Worm (Caenorhabditis elegans) whole organism, mixed stage, embryonic: ENCODE data around the gene Y48C3A.18.

Experiments
- M03D4.4 ChIP-seq: sonication (generic microtip); optimal IDR thresholded peaks from 2 replicates; lab custom pipeline; 2017; ENCODE audit warnings: mild to moderate bottlenecking, missing genetic modification characterization, missing compliant biosample characterization
- bed-3 ChIP-seq: fragments of 200-800 bp; sonication (Bioruptor generic); optimal IDR thresholded peaks from 3 replicates; lab custom pipeline; 2018; ENCODE audit warnings: mild to moderate bottlenecking, missing genetic modification characterization, moderate library complexity, missing compliant biosample characterization
- blmp-1 ChIP-seq: fragments of 150-350 bp; optimal IDR thresholded peaks from 2 replicates; lab custom pipeline; 2014; ENCODE audit warnings: missing biosample characterization, missing genetic modification characterization
- ceh-39 ChIP-seq: fragments of 150-350 bp; optimal IDR thresholded peaks from 2 replicates; lab custom pipeline; 2014; ENCODE audit warnings: missing biosample characterization, missing genetic modification characterization
- ceh-43 ChIP-seq: fragments of 200-800 bp; sonication (Bioruptor generic); optimal IDR thresholded peaks from 2 replicates; lab custom pipeline; 2018; ENCODE audit warnings: mild to moderate bottlenecking, missing genetic modification characterization, moderate library complexity, missing compliant biosample characterization
- ceh-83 ChIP-seq: fragments of 200-800 bp; sonication (Bioruptor generic); optimal IDR thresholded peaks from 2 replicates; lab custom pipeline; 2018; ENCODE audit warnings: mild to moderate bottlenecking, missing genetic modification characterization, missing compliant biosample characterization
- ces-1 ChIP-seq: fragments of 150-350 bp; optimal IDR thresholded peaks from 2 replicates; lab custom pipeline; 2014; ENCODE audit warnings: missing biosample characterization, missing genetic modification reagents, missing genetic modification characterization
- cnd-1 ChIP-seq: fragments of 200-800 bp; sonication (Bioruptor generic); optimal IDR thresholded peaks from 2 replicates; lab custom pipeline; 2018; ENCODE audit warnings: mild to moderate bottlenecking, missing genetic modification characterization, missing compliant biosample characterization
- drap-1 ChIP-seq: fragments of 200-800 bp; sonication (Bioruptor generic); optimal IDR thresholded peaks from 3 replicates; lab custom pipeline; 2018; ENCODE audit warnings: mild to moderate bottlenecking, missing genetic modification characterization, missing compliant biosample characterization
- elt-1 ChIP-seq: sonication (generic microtip); optimal IDR thresholded peaks from 2 replicates; lab custom pipeline; 2017; ENCODE audit warnings: missing genetic modification characterization, mild to moderate bottlenecking, missing compliant biosample characterization, antibody characterized with exemption, moderate library complexity, borderline replicate concordance; ENCODE audit not compliant: insufficient read depth
- elt-3 ChIP-seq: fragments of 150-350 bp; optimal IDR thresholded peaks from 2 replicates; lab custom pipeline; 2014; ENCODE audit warnings: missing biosample characterization, missing genetic modification characterization
- flh-1 ChIP-seq: fragments of 200-800 bp; sonication (Bioruptor generic); optimal IDR thresholded peaks from 2 replicates; lab custom pipeline; 2018; ENCODE audit warnings: mild to moderate bottlenecking, missing genetic modification characterization, moderate library complexity, missing compliant biosample characterization
- ham-2 ChIP-seq: fragments of 200-800 bp; sonication (Bioruptor generic); optimal IDR thresholded peaks from 2 replicates; lab custom pipeline; 2018; ENCODE audit warnings: mild to moderate bottlenecking, missing genetic modification characterization, missing compliant biosample characterization
- hlh-1 ChIP-seq: fragments of 150-350 bp; optimal IDR thresholded peaks from 2 replicates; lab custom pipeline; 2014; ENCODE audit warnings: missing biosample characterization, missing genetic modification reagents, missing genetic modification characterization
- lin-13 ChIP-seq: fragments of 150-350 bp; optimal IDR thresholded peaks from 2 replicates; lab custom pipeline; 2014; ENCODE audit warnings: missing biosample characterization, missing genetic modification characterization
- lin-32 ChIP-seq: fragments of 200-800 bp; sonication (Bioruptor generic); optimal IDR thresholded peaks from 2 replicates; lab custom pipeline; 2018; ENCODE audit warnings: mild to moderate bottlenecking, missing genetic modification characterization, missing compliant biosample characterization
- lsy-2 ChIP-seq: fragments of 150-350 bp; optimal IDR thresholded peaks from 2 replicates; lab custom pipeline; 2014; ENCODE audit warnings: missing biosample characterization, missing genetic modification characterization
- mab-5 ChIP-seq: fragments of 150-350 bp; optimal IDR thresholded peaks from 2 replicates; lab custom pipeline; 2014; ENCODE audit warnings: missing biosample characterization, missing genetic modification characterization
- mep-1 ChIP-seq: fragments of 150-350 bp; optimal IDR thresholded peaks from 2 replicates; lab custom pipeline; 2017; ENCODE audit warnings: missing biosample characterization, missing genetic modification reagents, missing genetic modification characterization, inconsistent platforms
- mls-2 ChIP-seq: sonication (generic microtip); optimal IDR thresholded peaks from 2 replicates; lab custom pipeline; 2016; ENCODE audit warnings: mild to moderate bottlenecking, missing genetic modification characterization, moderate library complexity, missing compliant biosample characterization
- nhr-12 ChIP-seq: fragments of 150-350 bp; optimal IDR thresholded peaks from 2 replicates; lab custom pipeline; 2014; ENCODE audit warnings: missing biosample characterization, missing genetic modification characterization
- nhr-2 ChIP-seq: fragments of 150-350 bp; optimal IDR thresholded peaks from 2 replicates; lab custom pipeline; 2014; ENCODE audit warnings: missing biosample characterization, missing genetic modification characterization
- nhr-237 ChIP-seq: fragments of 150-350 bp; optimal IDR thresholded peaks from 2 replicates; lab custom pipeline; 2014; ENCODE audit warnings: missing biosample characterization, missing genetic modification characterization
- nhr-28 ChIP-seq: fragments of 150-350 bp; optimal IDR thresholded peaks from 2 replicates; lab custom pipeline; 2014; ENCODE audit warnings: missing biosample characterization, missing genetic modification characterization
- nhr-76 ChIP-seq: sonication (generic microtip); optimal IDR thresholded peaks from 2 replicates; lab custom pipeline; 2017; ENCODE audit warnings: missing biosample characterization, missing genetic modification characterization
- pha-4 ChIP-seq: fragments of 150-350 bp; optimal IDR thresholded peaks from 2 replicates; lab custom pipeline; 2018; ENCODE audit warnings: missing biosample characterization, missing genetic modification reagents, missing genetic modification characterization
- sem-2 ChIP-seq: fragments of 200-800 bp; sonication (Bioruptor generic); optimal IDR thresholded peaks from 2 replicates; lab custom pipeline; 2018; ENCODE audit warnings: mild to moderate bottlenecking, missing genetic modification characterization, missing compliant biosample characterization
- snpc-4 ChIP-seq: fragments of 150-350 bp; optimal IDR thresholded peaks from 2 replicates; lab custom pipeline; 2014; ENCODE audit warnings: missing biosample characterization, missing genetic modification characterization
- sptf-1 ChIP-seq: sonication (generic microtip); optimal IDR thresholded peaks from 2 replicates; lab custom pipeline; 2017; ENCODE audit warnings: mild to moderate bottlenecking, missing genetic modification characterization, moderate library complexity, missing compliant biosample characterization
- tbx-8 ChIP-seq: fragments of 200-800 bp; sonication (Bioruptor generic); optimal IDR thresholded peaks from 2 replicates; lab custom pipeline; 2018; ENCODE audit warnings: mild to moderate bottlenecking, missing genetic modification characterization, moderate library complexity, missing compliant biosample characterization
- unc-120 ChIP-seq: sonication (generic microtip); optimal IDR thresholded peaks from 2 replicates; lab custom pipeline; 2017; ENCODE audit warnings: missing genetic modification characterization, missing compliant biosample characterization; ENCODE audit not compliant: poor library complexity, severe bottlenecking
- unc-39 ChIP-seq: fragments of 150-350 bp; optimal IDR thresholded peaks from 2 replicates; lab custom pipeline; 2014; ENCODE audit warnings: missing biosample characterization, missing genetic modification characterization
- unc-62 ChIP-seq: fragments of 150-350 bp; optimal IDR thresholded peaks from 2 replicates; lab custom pipeline; 2014; ENCODE audit warnings: missing biosample characterization, missing genetic modification reagents, missing genetic modification characterization
- zip-8 ChIP-seq: fragments of 150-350 bp; optimal IDR thresholded peaks from 2 replicates; lab custom pipeline; 2014; ENCODE audit warnings: missing biosample characterization, missing genetic modification characterization
- ztf-11 ChIP-seq: fragments of 150-350 bp; optimal IDR thresholded peaks from 2 replicates; lab custom pipeline; 2014; ENCODE audit warnings: missing biosample characterization, missing genetic modification characterization

The Y48C3A.18 gene

DNA sequence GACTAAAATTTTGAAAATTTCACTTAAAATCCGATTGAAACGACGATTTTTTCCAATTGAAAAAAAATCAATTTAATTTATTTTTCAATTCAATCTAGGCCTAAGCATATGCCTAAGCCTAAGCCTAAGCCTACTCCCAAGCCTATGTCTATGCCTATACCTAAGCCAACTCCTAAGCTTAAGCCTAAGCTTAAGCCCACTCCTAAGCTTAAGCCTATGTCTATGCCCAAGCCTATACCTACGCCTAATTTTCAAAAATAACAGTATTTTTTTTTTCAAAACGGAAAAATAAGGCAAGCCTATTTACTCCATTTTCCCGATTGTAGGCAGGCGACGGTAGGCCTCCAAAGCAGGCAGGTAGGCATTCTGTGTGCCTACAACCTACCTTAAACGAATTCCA is 31.9 kb downstream of the Y48C3A.18 start:
- TF ChIP-seq zip-8 (tag; lab: Kevin White, UChicago), result no peak
- no peak for TF ChIP-seq ceh-43 (GFP tag; lab: Kevin White, UChicago)
- TF ChIP-seq nhr-2 (tag; lab: Kevin White, UChicago), result no peak
- no peak for TF ChIP-seq ham-2 (GFP tag; lab: Kevin White, UChicago)
- TF ChIP-seq pha-4, result no peak
- no peak for TF ChIP-seq cnd-1 (tag; lab: Kevin White, UChicago)
- no peak for TF ChIP-seq ztf-11 (tag; lab: Kevin White, UChicago)
- no peak for TF ChIP-seq drap-1 (GFP tag; lab: Kevin White, UChicago)
- no peak for TF ChIP-seq sptf-1 (tag; lab: Kevin White, UChicago)
- TF ChIP-seq blmp-1 (tag; lab: Kevin White, UChicago), result no peak
- TF ChIP-seq mls-2 (tag; lab: Kevin White, UChicago), result no peak
- no peak for TF ChIP-seq sem-2 (GFP tag; lab: Kevin White, UChicago)
- TF ChIP-seq mab-5 (tag; lab: Kevin White, UChicago), result no peak
- TF ChIP-seq bed-3 (GFP tag; lab: Kevin White, UChicago), result no peak
- TF ChIP-seq nhr-12, result no peak
- no peak for TF ChIP-seq unc-62 (GFP tag; lab: Kevin White, UChicago)
- no peak for TF ChIP-seq nhr-237 (tag; lab: Kevin White, UChicago)

DNA sequence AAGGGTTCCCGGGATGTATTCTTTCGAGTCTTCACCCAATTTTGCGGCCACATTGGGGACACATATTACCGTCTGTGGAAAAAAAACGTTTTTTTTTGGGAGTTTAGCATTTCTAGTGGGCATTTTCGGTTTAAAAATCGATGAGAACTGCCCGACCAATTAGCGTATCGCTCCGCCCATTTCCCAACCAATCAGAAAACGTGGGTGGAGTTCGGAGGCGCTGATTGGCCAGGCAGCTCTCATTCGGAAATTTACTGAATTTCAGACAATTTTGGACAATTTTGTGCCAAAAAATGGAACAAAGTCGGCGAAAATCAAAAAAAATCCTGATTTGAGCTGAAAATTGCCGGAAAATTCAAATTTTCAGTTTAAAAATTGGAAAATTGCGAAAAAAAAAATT is 34.2 kb downstream of the Y48C3A.18 start:
- no peak for TF ChIP-seq nhr-28

DNA sequence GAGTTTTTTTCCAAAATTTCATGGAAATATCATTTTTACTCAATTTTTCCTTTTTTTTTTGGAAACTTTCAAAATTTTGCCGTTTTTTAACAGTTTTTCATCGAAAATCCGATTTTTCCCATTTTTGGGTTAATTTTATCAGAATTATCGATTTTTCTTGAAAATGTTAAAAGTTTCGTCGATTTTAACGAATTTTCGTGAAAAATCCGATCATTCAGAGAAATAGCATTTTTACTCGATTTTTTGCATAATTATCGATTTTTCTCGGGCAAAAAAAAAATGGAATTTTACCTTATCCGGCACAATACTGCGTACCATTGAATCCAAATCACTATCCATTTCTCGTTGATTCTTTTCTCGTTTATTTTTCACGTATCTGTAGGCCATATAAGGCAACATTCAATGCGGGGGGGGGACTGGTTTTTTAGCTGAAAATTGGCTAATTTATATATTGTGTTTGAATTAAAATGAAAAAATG is 34.8 kb downstream of the Y48C3A.18 start, which contains the start of gene tbc-14:
TSS of gene tbc-14 (minus strand) at position 428 of the 478 bp plus-strand sequence.
- TF ChIP-seq sptf-1 (tag; lab: Kevin White, UChicago), result no peak
- no peak for TF ChIP-seq ceh-43 (GFP tag; lab: Kevin White, UChicago)
- no peak for TF ChIP-seq elt-3 (tag; lab: Kevin White, UChicago)
- no peak for TF ChIP-seq unc-120
- TF ChIP-seq ztf-11 (tag; lab: Kevin White, UChicago), result no peak
- TF ChIP-seq pha-4, result no peak
- no peak for TF ChIP-seq M03D4.4 (tag; lab: Kevin White, UChicago)
- no peak for TF ChIP-seq snpc-4 (tag; lab: Kevin White, UChicago)
- TF ChIP-seq unc-62 (GFP tag; lab: Kevin White, UChicago), result no peak
- TF ChIP-seq nhr-76 (tag; lab: Kevin White, UChicago), result no peak
- no peak for TF ChIP-seq nhr-28

DNA sequence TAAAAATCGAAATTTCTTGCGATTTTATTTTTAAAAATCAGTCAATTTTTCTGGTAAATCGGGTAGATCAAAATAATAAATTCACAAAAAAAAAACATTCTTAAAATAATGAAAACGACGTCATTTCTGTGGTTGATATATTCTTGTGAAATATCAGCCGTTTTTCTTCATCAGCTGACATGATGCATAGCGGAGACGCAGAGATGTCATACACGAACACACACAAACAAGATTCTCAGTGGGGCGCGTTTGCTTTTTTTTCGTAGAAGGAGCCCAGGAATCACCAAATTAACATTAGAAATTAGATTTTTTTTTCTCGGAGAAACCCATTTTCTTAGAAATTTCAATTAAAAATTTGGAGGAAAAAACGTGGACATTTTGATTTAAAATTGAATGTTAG is 35.2 kb downstream of the Y48C3A.18 start:
- peak; percentile 37 for TF ChIP-seq ceh-39 (tag; lab: Kevin White, UChicago)
- TF ChIP-seq unc-62 (GFP tag; lab: Kevin White, UChicago), result peak; percentile 38
- peak; percentile 76 for TF ChIP-seq hlh-1 (tag; lab: Kevin White, UChicago)
- peak; percentile 75 for TF ChIP-seq mep-1 (tag; lab: Kevin White, UChicago)
- no peak for TF ChIP-seq tbx-8
- TF ChIP-seq nhr-28, result no peak
- peak; percentile 71 for TF ChIP-seq ces-1
- no peak for TF ChIP-seq cnd-1 (tag; lab: Kevin White, UChicago)
- no peak for TF ChIP-seq mab-5 (tag; lab: Kevin White, UChicago)
- no peak for TF ChIP-seq blmp-1 (tag; lab: Kevin White, UChicago)
- peak; percentile 67 for TF ChIP-seq lsy-2 (tag; lab: Kevin White, UChicago)
- TF ChIP-seq pha-4, result peak; percentile 58
- TF ChIP-seq lin-13 (tag; lab: Kevin White, UChicago), result peak; percentile 68
- TF ChIP-seq nhr-237 (tag; lab: Kevin White, UChicago), result peak; percentile 77
- TF ChIP-seq drap-1 (GFP tag; lab: Kevin White, UChicago), result no peak
- no peak for TF ChIP-seq elt-3 (tag; lab: Kevin White, UChicago)
- TF ChIP-seq sem-2 (GFP tag; lab: Kevin White, UChicago), result no peak
- TF ChIP-seq nhr-2 (tag; lab: Kevin White, UChicago), result no peak
- TF ChIP-seq ceh-83 (GFP tag; lab: Kevin White, UChicago), result no peak

DNA sequence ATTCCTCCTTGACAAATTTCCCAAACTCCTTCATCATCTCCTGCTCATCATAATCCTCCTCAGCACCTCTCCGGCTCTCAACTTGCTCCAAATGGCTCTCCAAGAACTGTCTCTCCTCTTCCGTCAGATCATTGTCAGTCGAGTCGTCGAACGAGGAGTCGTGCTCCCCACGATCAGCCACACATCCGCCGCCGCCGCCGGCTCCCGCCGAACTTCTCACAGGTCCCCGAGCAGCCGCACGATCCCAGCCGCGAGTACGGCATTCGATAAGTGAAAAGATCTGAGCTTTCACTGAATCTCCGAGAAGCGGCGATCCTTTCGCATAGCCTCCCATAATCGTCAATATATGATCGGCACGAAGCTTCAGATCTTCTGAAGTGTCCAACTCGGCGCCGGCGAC is 38.9 kb downstream of the Y48C3A.18 start:
- TF ChIP-seq ceh-43 (GFP tag; lab: Kevin White, UChicago) (no peak), nhr-237 (tag; lab: Kevin White, UChicago) (no peak), nhr-12 (no peak), elt-1 (no peak), ceh-39 (tag; lab: Kevin White, UChicago) (no peak), bed-3 (GFP tag; lab: Kevin White, UChicago) (no peak), drap-1 (GFP tag; lab: Kevin White, UChicago) (no peak), ceh-83 (GFP tag; lab: Kevin White, UChicago) (no peak), mls-2 (tag; lab: Kevin White, UChicago) (no peak), lsy-2 (tag; lab: Kevin White, UChicago) (no peak), hlh-1 (tag; lab: Kevin White, UChicago) (no peak), unc-39 (no peak), cnd-1 (tag; lab: Kevin White, UChicago) (no peak), lin-32 (GFP tag; lab: Kevin White, UChicago) (no peak), flh-1 (GFP tag; lab: Kevin White, UChicago) (no peak)
- TF ChIP-seq, all 35 proteins: peak for 0
